Fruit fly (Drosophila melanogaster): ENCODE data around the gene CG12541.

Gene CG12541

dm6 chrX:7086539-7086938 lies 20.7 kb upstream of the CG12541 start (continued):
- TF ChIP-seq MESR4 (GFP tag; optimal IDR thresholded peaks at IDR 0.05) (no peak), Ada2b (GFP tag; IDR thresholded peaks at IDR 0.05) (peak; percentile 64), fd64A (GFP tag; optimal IDR thresholded peaks at IDR 0.05) (no peak), HLH4C (GFP tag; IDR thresholded peaks at IDR 0.05; ENCODE audit: partially characterized antibody) (no peak), gfzf (GFP tag; optimal IDR thresholded peaks at IDR 0.05) (no peak), PHDP (tag; optimal IDR thresholded peaks at IDR 0.05) (peak; percentile 16), Gug (GFP tag; IDR thresholded peaks at IDR 0.05) (peak; percentile 21; the same call in 1 of the 4 replicates), h (optimal IDR thresholded peaks at IDR 0.05) (no peak), pnt (GFP tag; optimal IDR thresholded peaks at IDR 0.05) (peak; percentile 1), pfk (GFP tag; optimal IDR thresholded peaks at IDR 0.05) (no peak), dimm (GFP tag; IDR thresholded peaks at IDR 0.05) (no peak), crc (GFP tag; optimal IDR thresholded peaks at IDR 0.05) (no peak), NK7.1 (GFP tag; optimal IDR thresholded peaks at IDR 0.05) (no peak), vnd (GFP tag; IDR thresholded peaks at IDR 0.05; ENCODE audit: partially characterized antibody) (no peak), NC2α (GFP tag; optimal IDR thresholded peaks at IDR 0.05) (no peak), CG10321 (GFP tag; IDR thresholded peaks at IDR 0.05) (no peak), CG5245 (GFP tag; optimal IDR thresholded peaks at IDR 0.05) (no peak), Hey (tag; optimal IDR thresholded peaks at IDR 0.05) (no peak), CG31388 (GFP tag; optimal IDR thresholded peaks at IDR 0.05) (no peak), Drgx (GFP tag; IDR thresholded peaks at IDR 0.05) (no peak), Tbp (GFP tag; optimal IDR thresholded peaks at IDR 0.05) (no peak), CTCF (GFP tag; optimal IDR thresholded peaks at IDR 0.05) (no peak), B-H1 (GFP tag; IDR thresholded peaks at IDR 0.05) (peak; percentile 44; the same call in 2 of the 3 replicates), ham (GFP tag; IDR thresholded peaks at IDR 0.05) (no peak), CG6791 (GFP tag; IDR thresholded peaks at IDR 0.05; ENCODE audit: partially characterized antibody) (no peak), ems (GFP tag; optimal IDR thresholded peaks at IDR 0.05) (peak; percentile 22), eve (GFP tag; optimal IDR thresholded peaks at IDR 0.05) (peak in 1 of 2 experiments; percentile 64), Vsx1 (GFP tag; optimal IDR thresholded peaks at IDR 0.05) (no peak), Ets65A (GFP tag) (no peak), Gsc (GFP tag; IDR thresholded peaks at IDR 0.05) (no peak), gem (tag; optimal IDR thresholded peaks at IDR 0.05) (peak; percentile 43), Myb (GFP tag; optimal IDR thresholded peaks at IDR 0.05) (no peak), CG2889 (GFP tag; IDR thresholded peaks at IDR 0.05) (no peak), Pdp1 (GFP tag; optimal IDR thresholded peaks at IDR 0.05) (peak in 1 of 2 experiments; percentile 18), CG17612 (GFP tag; IDR thresholded peaks at IDR 0.05) (no peak), CG1832 (GFP tag; optimal IDR thresholded peaks at IDR 0.05) (no peak), cad (GFP tag; optimal IDR thresholded peaks at IDR 0.05) (no peak), CG11695 (GFP tag; IDR thresholded peaks at IDR 0.05) (peak; percentile 54; the same call in 1 of the 3 replicates), CoRest (tag; optimal IDR thresholded peaks at IDR 0.05) (no peak), sens (GFP tag) (peak; percentile 81), Med (GFP tag) (no peak), sob (GFP tag; IDR thresholded peaks at IDR 0.05) (0 out of 2 replicates have a peak, but pooled peaks have one; percentile 17), CG12659 (GFP tag; optimal IDR thresholded peaks at IDR 0.05) (no peak), chinmo (GFP tag; IDR thresholded peaks at IDR 0.05; ENCODE audit: partially characterized antibody) (no peak), CG13775 (GFP tag; optimal IDR thresholded peaks at IDR 0.05) (no peak), Bteb2 (GFP tag; optimal IDR thresholded peaks at IDR 0.05) (no peak), CG6272 (GFP tag; IDR thresholded peaks at IDR 0.05) (no peak), CG32767 (GFP tag; IDR thresholded peaks at IDR 0.05) (no peak), Ravus (GFP tag; IDR thresholded peaks at IDR 0.05) (no peak), Awh (GFP tag; IDR thresholded peaks at IDR 0.05) (no peak), Lim3 (GFP tag; IDR thresholded peaks at IDR 0.05) (no peak), CG4360 (GFP tag; IDR thresholded peaks at IDR 0.05) (no peak), Dek (tag; optimal IDR thresholded peaks at IDR 0.05) (no peak), Nf-YB (GFP tag; optimal IDR thresholded peaks at IDR 0.05) (no peak)

Measured in whole organism, embryonic.